Worm (Caenorhabditis elegans): Measurements from ENCODE around the gene C25F9.12.

- no peak for TF ChIP-seq him-1 (tag; optimal IDR thresholded peaks at IDR 0.05)
- no peak for TF ChIP-seq dao-5 (tag; optimal IDR thresholded peaks at IDR 0.05)
These were observed 11.5 kb downstream of the C25F9.12 start for ce11 chrV:19391242-19391641.

Data from whole organism, L4/young adult.